Fruit fly (Drosophila melanogaster) whole organism, embryonic: ENCODE data around the gene Pop5.
A peak's percentile ranks its signal among the peaks of the same experiment; 100 is the strongest.

Source experiments
- ATbp ChIP-seq: fragments of 200-800 bp; sonication (Bioruptor generic); optimal IDR thresholded peaks from 2 replicates; lab custom pipeline; 2017; ENCODE audit warnings: missing biosample characterization, mild to moderate bottlenecking, missing genetic modification characterization, missing genetic modification reagents
- Awh ChIP-seq: fragments of 200-800 bp; sonication (Bioruptor generic); IDR thresholded peaks from 2 replicates; pipeline ENCODE4, ENCODE4 v1.3.6; 2022; ENCODE audit warnings: missing biosample characterization, missing genetic modification characterization
- CG10543 ChIP-seq: fragments of 200-800 bp; sonication (Bioruptor generic); optimal IDR thresholded peaks from 3 replicates; lab custom pipeline; 2017; ENCODE audit warnings: missing biosample characterization, mild to moderate bottlenecking, missing genetic modification characterization, moderate library complexity
- CG10959 ChIP-seq: fragments of 200-800 bp; sonication (Bioruptor generic); IDR thresholded peaks from 2 replicates; pipeline ENCODE4 v1.3.6; 2022; ENCODE audit warnings: missing biosample characterization, missing genetic modification characterization
- CG12659 ChIP-seq: fragments of 200-800 bp; sonication (Bioruptor generic); optimal IDR thresholded peaks from 3 replicates; lab custom pipeline; 2017; ENCODE audit warnings: mild to moderate bottlenecking, missing biosample characterization, missing genetic modification reagents, missing genetic modification characterization
- CG12744 ChIP-seq: fragments of 200-800 bp; sonication (Bioruptor generic); optimal IDR thresholded peaks from 2 replicates; lab custom pipeline; 2016; ENCODE audit warnings: missing biosample characterization, missing genetic modification characterization
- CG13624 ChIP-seq: fragments of 200-800 bp; sonication (Bioruptor generic); optimal IDR thresholded peaks from 2 replicates; lab custom pipeline; 2016; ENCODE audit warnings: missing biosample characterization, missing genetic modification characterization
- CG14050 ChIP-seq: fragments of 200-800 bp; sonication (Bioruptor generic); IDR thresholded peaks from 3 replicates; pipeline ENCODE4 v1.3.6; 2022; ENCODE audit warnings: missing biosample characterization, missing genetic modification characterization
- CG14710 ChIP-seq: fragments of 200-800 bp; sonication (Bioruptor generic); optimal IDR thresholded peaks from 3 replicates; lab custom pipeline; 2019; ENCODE audit warnings: missing biosample characterization, mild to moderate bottlenecking, missing genetic modification characterization, moderate library complexity
- CG15696 ChIP-seq: fragments of 200-800 bp; sonication (Bioruptor generic); optimal IDR thresholded peaks from 2 replicates; lab custom pipeline; 2019; ENCODE audit warnings: missing biosample characterization, mild to moderate bottlenecking, missing genetic modification characterization, moderate library complexity
- CG1602 ChIP-seq: fragments of 200-800 bp; sonication (Bioruptor generic); optimal IDR thresholded peaks from 3 replicates; lab custom pipeline; 2016; ENCODE audit warnings: missing biosample characterization, missing genetic modification characterization
- CG1603 ChIP-seq: fragments of 200-800 bp; sonication (Bioruptor generic); optimal IDR thresholded peaks from 2 replicates; lab custom pipeline; 2019; ENCODE audit warnings: missing biosample characterization, mild to moderate bottlenecking, missing genetic modification characterization, moderate library complexity
- CG17912 ChIP-seq: fragments of 200-800 bp; sonication (Bioruptor generic); optimal IDR thresholded peaks from 2 replicates; lab custom pipeline; 2018; ENCODE audit warnings: missing biosample characterization, mild to moderate bottlenecking, missing genetic modification characterization
- CG18599 ChIP-seq: fragments of 200-800 bp; sonication (Bioruptor generic); optimal IDR thresholded peaks from 3 replicates; lab custom pipeline; 2017; ENCODE audit warnings: missing biosample characterization, missing genetic modification characterization, mild to moderate bottlenecking, moderate library complexity, missing genetic modification reagents
- CG33557 ChIP-seq: fragments of 200-800 bp; sonication (Bioruptor generic); optimal IDR thresholded peaks from 2 replicates; lab custom pipeline; 2019; ENCODE audit warnings: missing biosample characterization, mild to moderate bottlenecking, missing genetic modification characterization, moderate library complexity
- CG34224 ChIP-seq: fragments of 200-800 bp; sonication (Bioruptor generic); IDR thresholded peaks from 3 replicates; pipeline ENCODE4 v1.3.6; 2022; ENCODE audit warnings: missing biosample characterization, missing genetic modification characterization; ENCODE audit not compliant: partially characterized antibody
- CG5953 ChIP-seq: fragments of 200-800 bp; sonication (Bioruptor generic); IDR thresholded peaks from 2 replicates; pipeline ENCODE4 v1.3.6; 2022; ENCODE audit warnings: missing biosample characterization, missing genetic modification characterization
- CG7372 ChIP-seq: fragments of 200-800 bp; sonication (Bioruptor generic); IDR thresholded peaks from 2 replicates; pipeline ENCODE4 v1.3.6; 2022; ENCODE audit warnings: missing biosample characterization, missing genetic modification characterization
- CG7963 ChIP-seq: fragments of 200-800 bp; sonication (Bioruptor generic); IDR thresholded peaks from 3 replicates; pipeline ENCODE4 v1.3.6; 2022; ENCODE audit warnings: missing biosample characterization, missing genetic modification characterization; ENCODE audit not compliant: partially characterized antibody
- CG9215 ChIP-seq: fragments of 200-800 bp; sonication (Bioruptor generic); IDR thresholded peaks from 2 replicates; pipeline ENCODE4 v1.3.6; 2022; ENCODE audit warnings: missing biosample characterization, missing genetic modification characterization
- CG9727 ChIP-seq: fragments of 200-800 bp; sonication (Bioruptor generic); optimal IDR thresholded peaks from 3 replicates; lab custom pipeline; 2017; ENCODE audit warnings: missing biosample characterization, mild to moderate bottlenecking, missing genetic modification characterization
- Elba2 ChIP-seq: fragments of 200-800 bp; sonication (Bioruptor generic); optimal IDR thresholded peaks from 3 replicates; lab custom pipeline; 2016; ENCODE audit warnings: missing biosample characterization, missing genetic modification characterization
- Fer1 ChIP-seq: fragments of 200-800 bp; sonication (Bioruptor generic); optimal IDR thresholded peaks from 2 replicates; lab custom pipeline; 2017; ENCODE audit warnings: missing biosample characterization, mild to moderate bottlenecking, missing genetic modification characterization
- Gug ChIP-seq: fragments of 200-800 bp; sonication (Bioruptor generic); IDR thresholded peaks from 4 replicates; pipeline ENCODE4 v1.3.6; 2022; ENCODE audit warnings: missing biosample characterization, missing genetic modification characterization
- H2.0 ChIP-seq: fragments of 200-800 bp; sonication (Bioruptor generic); IDR thresholded peaks from 2 replicates; pipeline ENCODE4 v1.3.6; 2022; ENCODE audit warnings: missing biosample characterization, missing genetic modification characterization
- HLH4C ChIP-seq: fragments of 200-800 bp; sonication (Bioruptor generic); IDR thresholded peaks from 3 replicates; pipeline ENCODE4 v1.3.6; 2022; ENCODE audit warnings: missing biosample characterization, missing genetic modification characterization; ENCODE audit not compliant: partially characterized antibody
- Hmx ChIP-seq: fragments of 200-800 bp; sonication (Bioruptor generic); optimal IDR thresholded peaks from 2 replicates; lab custom pipeline; 2016; ENCODE audit warnings: missing biosample characterization, missing genetic modification characterization
- Med ChIP-seq: fragments of 200-800 bp; sonication (Bioruptor generic); peaks from one replicate; lab custom pipeline; 2016; ENCODE audit warnings: missing biosample characterization, missing genetic modification characterization, mild to moderate bottlenecking, inconsistent platforms, moderate library complexity
- Opbp ChIP-seq: fragments of 200-800 bp; sonication (Bioruptor generic); IDR thresholded peaks from 3 replicates; pipeline ENCODE4 v1.3.6; 2022; ENCODE audit warnings: missing biosample characterization, missing genetic modification characterization; ENCODE audit not compliant: partially characterized antibody
- Sin3A ChIP-seq: fragments of >200 bp; optimal IDR thresholded peaks from 2 replicates; lab custom pipeline; 2018
- Usf ChIP-seq: fragments of 200-800 bp; sonication (Bioruptor generic); optimal IDR thresholded peaks from 2 replicates; lab custom pipeline; 2017; ENCODE audit warnings: missing genotype, missing biosample characterization, missing genetic modification characterization
- amos ChIP-seq: fragments of 200-800 bp; sonication (Bioruptor generic); IDR thresholded peaks from 2 replicates; pipeline ENCODE4 v1.3.6; 2022; ENCODE audit warnings: missing biosample characterization, missing genetic modification characterization; ENCODE audit not compliant: partially characterized antibody
- az2 ChIP-seq: fragments of 200-800 bp; sonication (Bioruptor generic); optimal IDR thresholded peaks from 3 replicates; lab custom pipeline; 2016; ENCODE audit warnings: missing biosample characterization, missing genetic modification characterization
- br ChIP-seq: fragments of >200 bp; optimal IDR thresholded peaks from 2 replicates; lab custom pipeline; 2017
- dm ChIP-seq: fragments of 200-800 bp; sonication (Bioruptor generic); optimal IDR thresholded peaks from 3 replicates; lab custom pipeline; 2016; ENCODE audit warnings: missing biosample characterization, missing genetic modification characterization
- ftz-f1 ChIP-seq: fragments of 200-800 bp; sonication (Bioruptor generic); optimal IDR thresholded peaks from 2 replicates; lab custom pipeline; 2016; ENCODE audit warnings: missing biosample characterization, missing genetic modification characterization
- gsb-n ChIP-seq: fragments of 200-800 bp; sonication (Bioruptor generic); optimal IDR thresholded peaks from 3 replicates; lab custom pipeline; 2018; ENCODE audit warnings: missing biosample characterization, mild to moderate bottlenecking, missing genetic modification characterization
- hbn ChIP-seq: fragments of 200-800 bp; sonication (Bioruptor generic); IDR thresholded peaks from 2 replicates; pipeline ENCODE4 v1.3.6; 2022; ENCODE audit warnings: missing biosample characterization, missing genetic modification characterization; ENCODE audit not compliant: partially characterized antibody
- her ChIP-seq: fragments of 200-800 bp; sonication (Bioruptor generic); optimal IDR thresholded peaks from 2 replicates; lab custom pipeline; 2016; ENCODE audit warnings: missing biosample characterization, missing genetic modification characterization
- insv ChIP-seq, 2 experiments: fragments of 200-800 bp; sonication (Bioruptor generic); optimal IDR thresholded peaks; 3 replicates each; lab custom pipeline; 2016 to 2018; ENCODE audit warnings: missing biosample characterization in 2 of 2, missing genetic modification characterization in 2 of 2
- inv ChIP-seq: fragments of 200-800 bp; sonication (Bioruptor generic); IDR thresholded peaks from 2 replicates; pipeline ENCODE4 v1.3.6; 2022; ENCODE audit warnings: missing biosample characterization, missing genetic modification characterization; ENCODE audit not compliant: partially characterized antibody
- p53 ChIP-seq: fragments of 200-800 bp; sonication (Bioruptor generic); optimal IDR thresholded peaks from 2 replicates; lab custom pipeline; 2016; ENCODE audit warnings: missing biosample characterization, missing genetic modification characterization
- peb ChIP-seq: fragments of 200-800 bp; sonication (Bioruptor generic); IDR thresholded peaks from 2 replicates; pipeline ENCODE4 v1.3.6; 2022; ENCODE audit warnings: missing biosample characterization, missing genetic modification characterization
- psq ChIP-seq: fragments of 200-800 bp; sonication (Bioruptor generic); optimal IDR thresholded peaks from 2 replicates; lab custom pipeline; 2017; ENCODE audit warnings: missing biosample characterization, missing genetic modification characterization
- pum ChIP-seq: fragments of 200-800 bp; sonication (Bioruptor generic); optimal IDR thresholded peaks from 2 replicates; lab custom pipeline; 2016; ENCODE audit warnings: missing biosample characterization, missing genetic modification characterization
- seq ChIP-seq: fragments of 200-800 bp; sonication (Bioruptor generic); IDR thresholded peaks from 2 replicates; pipeline ENCODE4 v1.3.6; 2022; ENCODE audit warnings: missing biosample characterization, missing genetic modification characterization
- ssp ChIP-seq: fragments of 200-800 bp; sonication (Bioruptor generic); IDR thresholded peaks from 2 replicates; pipeline ENCODE4 v1.3.6; 2022; ENCODE audit warnings: missing biosample characterization, missing genetic modification characterization
- stwl ChIP-seq: fragments of 200-800 bp; sonication (Bioruptor generic); optimal IDR thresholded peaks from 3 replicates; lab custom pipeline; 2018; ENCODE audit warnings: missing biosample characterization, mild to moderate bottlenecking, missing genetic modification characterization, moderate library complexity
- unc-4 ChIP-seq: fragments of 200-800 bp; sonication (Bioruptor generic); IDR thresholded peaks from 2 replicates; pipeline ENCODE4 v1.3.6; 2022; ENCODE audit warnings: missing biosample characterization, missing genetic modification characterization; ENCODE audit not compliant: partially characterized antibody
- wek ChIP-seq: fragments of 200-800 bp; sonication (Bioruptor generic); optimal IDR thresholded peaks from 3 replicates; lab custom pipeline; 2018; ENCODE audit warnings: missing biosample characterization, mild to moderate bottlenecking, missing genetic modification characterization, moderate library complexity
- zen ChIP-seq: fragments of 200-800 bp; sonication (Bioruptor generic); optimal IDR thresholded peaks from 3 replicates; lab custom pipeline; 2018; ENCODE audit warnings: missing biosample characterization, mild to moderate bottlenecking, missing genetic modification characterization, moderate library complexity

The Pop5 gene

dm6 chr3L:17044799-17045198 lies at the start of gene Pop5 (continued):
- TF ChIP-seq CG1602 (GFP tag; lab: Kevin White, UChicago) (no peak), hbn (GFP tag; lab: Robert Waterston, UW) (no peak; the same call in 1 of the 2 replicates), pum (GFP tag; lab: Kevin White, UChicago) (no peak), CG7372 (no peak), peb (GFP tag; lab: Robert Waterston, UW) (no peak), psq (GFP tag; lab: Kevin White, UChicago) (no peak), Fer1 (GFP tag; lab: Kevin White, UChicago) (peak; percentile 40), H2.0 (GFP tag; lab: Robert Waterston, UW) (no peak), CG10543 (GFP tag; lab: Kevin White, UChicago) (peak; percentile 9), Gug (no peak), amos (GFP tag; lab: Robert Waterston, UW) (peak; percentile 53; the same call in 1 of the 2 replicates), CG7963 (GFP tag; lab: Robert Waterston, UW) (no peak), CG9727 (peak; percentile 26), insv (GFP tag; optimal IDR thresholded peaks at IDR 0.05; lab: Kevin White, UChicago) (peak in 1 of 2 experiments; percentile 62), CG33557 (GFP tag; lab: Kevin White, UChicago) (peak; percentile 3), stwl (tag; lab: Kevin White, UChicago) (peak; percentile 70), CG13624 (GFP tag; lab: Kevin White, UChicago) (peak; percentile 6), Opbp (GFP tag; lab: Robert Waterston, UW) (0 out of 3 replicates have a peak, but pooled peaks have one; percentile 24), ssp (GFP tag; lab: Robert Waterston, UW) (no peak), Sin3A (lab: Kevin White, UChicago) (peak; percentile 2), dm (GFP tag; lab: Kevin White, UChicago) (peak; percentile 6), inv (GFP tag; lab: Robert Waterston, UW) (no peak), Med (GFP tag; lab: Kevin White, UChicago) (peak; percentile 46), CG17912 (GFP tag; lab: Kevin White, UChicago) (peak; percentile 42), CG9215 (no peak), HLH4C (GFP tag; lab: Robert Waterston, UW) (peak; percentile 35; the same call in 1 of the 3 replicates), br (lab: Kevin White, UChicago) (no peak), CG12659 (peak; percentile 36), p53 (GFP tag; lab: Kevin White, UChicago) (no peak), unc-4 (GFP tag; lab: Robert Waterston, UW) (peak; percentile 38; the same call in 1 of the 2 replicates), CG5953 (GFP tag; lab: Robert Waterston, UW) (no peak), CG12744 (GFP tag; lab: Kevin White, UChicago) (no peak), CG1603 (tag; lab: Kevin White, UChicago) (peak; percentile 72), az2 (GFP tag; lab: Kevin White, UChicago) (no peak), gsb-n (tag; lab: Kevin White, UChicago) (no peak), ftz-f1 (GFP tag; lab: Kevin White, UChicago) (peak; percentile 27), Hmx (no peak), Usf (GFP tag; lab: Kevin White, UChicago) (no peak), CG14050 (no peak), her (GFP tag; lab: Kevin White, UChicago) (no peak), Awh (no peak), Elba2 (GFP tag; lab: Kevin White, UChicago) (peak; percentile 73), CG15696 (peak; percentile 29), seq (no peak), wek (GFP tag; lab: Kevin White, UChicago) (peak; percentile 54), CG14710 (peak; percentile 76), CG18599 (GFP tag; lab: Kevin White, UChicago) (no peak), zen (tag; lab: Kevin White, UChicago) (peak; percentile 28), CG10959 (GFP tag; lab: Robert Waterston, UW) (no peak), ATbp (GFP tag; lab: Kevin White, UChicago) (peak; percentile 5), CG34224 (GFP tag; lab: Robert Waterston, UW) (0 out of 3 replicates have a peak, but pooled peaks have one; percentile 37)
